Worm (Caenorhabditis elegans) whole organism, late embryonic: ENCODE results near the gene ptr-19.

ENCODE experiments used
- F13H6.1 ChIP-seq: sonication (generic microtip); optimal IDR thresholded peaks from 2 replicates; lab custom pipeline; 2016; ENCODE audit warnings: missing genetic modification characterization, missing compliant biosample characterization
- ama-1 ChIP-seq: fragments of 150-350 bp; optimal IDR thresholded peaks from 2 replicates; lab custom pipeline; 2014
- ceh-2 ChIP-seq: sonication (generic microtip); optimal IDR thresholded peaks from 2 replicates; lab custom pipeline; 2016; ENCODE audit warnings: missing genotype, missing genetic modification characterization, missing compliant biosample characterization
- ceh-31 ChIP-seq: sonication (generic microtip); optimal IDR thresholded peaks from 2 replicates; lab custom pipeline; 2016; ENCODE audit warnings: missing genetic modification characterization, missing compliant biosample characterization
- dve-1 ChIP-seq: sonication (generic microtip); optimal IDR thresholded peaks from 2 replicates; lab custom pipeline; 2017; ENCODE audit warnings: antibody characterized with exemption, mild to moderate bottlenecking, missing genetic modification characterization, missing compliant biosample characterization
- fkh-10 ChIP-seq: fragments of 150-350 bp; optimal IDR thresholded peaks from 2 replicates; lab custom pipeline; 2014; ENCODE audit warnings: missing biosample characterization, missing genetic modification reagents, missing genetic modification characterization
- hlh-30 ChIP-seq: sonication (generic microtip); optimal IDR thresholded peaks from 2 replicates; lab custom pipeline; 2017; ENCODE audit warnings: antibody characterized with exemption, missing genetic modification characterization, missing compliant biosample characterization; ENCODE audit not compliant: insufficient read depth
- lin-11 ChIP-seq: fragments of 200-800 bp; sonication (Bioruptor generic); optimal IDR thresholded peaks from 2 replicates; lab custom pipeline; 2018; ENCODE audit warnings: mild to moderate bottlenecking, missing genetic modification characterization, missing compliant biosample characterization
- nhr-11 ChIP-seq: fragments of 150-350 bp; optimal IDR thresholded peaks from 2 replicates; lab custom pipeline; 2014; ENCODE audit warnings: missing biosample characterization, missing genetic modification characterization
- odd-2 ChIP-seq: sonication (generic microtip); optimal IDR thresholded peaks from 2 replicates; lab custom pipeline; 2017; ENCODE audit warnings: antibody characterized with exemption, mild to moderate bottlenecking, missing genetic modification characterization, missing compliant biosample characterization
- pat-9 ChIP-seq: fragments of 200-800 bp; sonication (Bioruptor generic); optimal IDR thresholded peaks from 2 replicates; lab custom pipeline; 2018; ENCODE audit warnings: mild to moderate bottlenecking, missing genetic modification characterization, moderate library complexity, missing compliant biosample characterization
- pros-1 ChIP-seq: fragments of 150-350 bp; optimal IDR thresholded peaks from 2 replicates; lab custom pipeline; 2014; ENCODE audit warnings: missing biosample characterization, missing genetic modification reagents, missing genetic modification characterization

DNA sequence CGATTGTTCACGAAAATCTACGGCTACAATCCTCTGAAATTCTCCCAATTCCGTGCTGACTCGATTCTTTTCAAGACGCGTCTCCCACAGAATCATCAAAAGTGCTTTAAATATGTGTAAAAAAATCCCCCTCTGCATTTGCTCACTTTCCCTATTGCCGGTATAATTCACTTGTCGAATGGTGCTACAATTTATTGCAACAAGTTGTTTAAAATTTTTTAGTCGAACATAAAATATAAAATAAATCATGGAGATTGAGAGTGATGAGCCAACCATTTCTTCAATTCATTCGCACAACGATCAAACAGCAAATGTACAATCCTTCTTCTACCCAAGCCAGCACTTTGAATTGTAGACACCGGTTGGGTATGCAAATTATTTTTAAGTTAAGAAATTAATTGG is 35.2 kb upstream of the ptr-19 start:
- no peak for TF ChIP-seq fkh-10 (GFP tag; lab: Kevin White, UChicago)
- TF ChIP-seq dve-1 (tag; lab: Kevin White, UChicago), result no peak
- TF ChIP-seq ama-1 (lab: Kevin White, UChicago), result no peak
- TF ChIP-seq lin-11 (tag; lab: Kevin White, UChicago), result no peak
- no peak for TF ChIP-seq F13H6.1 (tag; lab: Kevin White, UChicago)
- TF ChIP-seq ceh-31 (tag; lab: Kevin White, UChicago), result no peak
- no peak for TF ChIP-seq pros-1 (tag; lab: Kevin White, UChicago)
- TF ChIP-seq odd-2 (tag; lab: Kevin White, UChicago), result no peak
- no peak for TF ChIP-seq nhr-11 (tag; lab: Kevin White, UChicago)
- TF ChIP-seq pat-9, result no peak
- TF ChIP-seq hlh-30 (tag; lab: Kevin White, UChicago), result no peak
- TF ChIP-seq ceh-2 (tag; lab: Kevin White, UChicago), result no peak
